Fruit fly (Drosophila melanogaster) whole organism, adult: Measurements from ENCODE around the gene wgn.

ENCODE experiments used
- CG11617 ChIP-seq: fragments of 200-800 bp; sonication (Bioruptor generic); optimal IDR thresholded peaks from 2 replicates; lab custom pipeline; 2017; ENCODE audit warnings: mild to moderate bottlenecking, missing biosample characterization, missing genetic modification reagents, missing genetic modification characterization
- CG5204 ChIP-seq: fragments of 200-800 bp; sonication (Bioruptor generic); optimal IDR thresholded peaks from 2 replicates; lab custom pipeline; 2016; ENCODE audit warnings: missing biosample characterization, missing genetic modification characterization
- CG7045 ChIP-seq: fragments of 200-800 bp; sonication (Bioruptor generic); optimal IDR thresholded peaks from 2 replicates; lab custom pipeline; 2017; ENCODE audit warnings: missing biosample characterization, mild to moderate bottlenecking, missing genetic modification characterization
- Hr96 ChIP-seq: fragments of 200-800 bp; sonication (Bioruptor generic); optimal IDR thresholded peaks from 2 replicates; lab custom pipeline; 2016; ENCODE audit warnings: missing biosample characterization, missing genetic modification characterization
- bab1 ChIP-seq: fragments of 200-800 bp; sonication (Bioruptor generic); optimal IDR thresholded peaks from 3 replicates; lab custom pipeline; 2019; ENCODE audit warnings: missing biosample characterization, mild to moderate bottlenecking, missing genetic modification characterization, moderate library complexity
- cic ChIP-seq: fragments of 200-800 bp; sonication (Bioruptor generic); optimal IDR thresholded peaks from 2 replicates; lab custom pipeline; 2017; ENCODE audit warnings: missing biosample characterization, mild to moderate bottlenecking, missing genetic modification characterization, moderate library complexity
- cnc ChIP-seq, 2 experiments: fragments of >200 bp; optimal IDR thresholded peaks; 2 replicates each; lab custom pipeline; 2017
- kay ChIP-seq: fragments of 200-800 bp; sonication (Bioruptor generic); peaks from one replicate; lab custom pipeline; 2016; ENCODE audit warnings: missing biosample characterization, missing genetic modification characterization, borderline replicate concordance
- ovo ChIP-seq: fragments of 200-800 bp; sonication (Bioruptor generic); optimal IDR thresholded peaks from 2 replicates; lab custom pipeline; 2016; ENCODE audit warnings: missing biosample characterization, missing genetic modification characterization
- toe ChIP-seq: fragments of 200-800 bp; sonication (Bioruptor generic); optimal IDR thresholded peaks from 2 replicates; lab custom pipeline; 2016; ENCODE audit warnings: missing biosample characterization, missing genetic modification characterization

DNA sequence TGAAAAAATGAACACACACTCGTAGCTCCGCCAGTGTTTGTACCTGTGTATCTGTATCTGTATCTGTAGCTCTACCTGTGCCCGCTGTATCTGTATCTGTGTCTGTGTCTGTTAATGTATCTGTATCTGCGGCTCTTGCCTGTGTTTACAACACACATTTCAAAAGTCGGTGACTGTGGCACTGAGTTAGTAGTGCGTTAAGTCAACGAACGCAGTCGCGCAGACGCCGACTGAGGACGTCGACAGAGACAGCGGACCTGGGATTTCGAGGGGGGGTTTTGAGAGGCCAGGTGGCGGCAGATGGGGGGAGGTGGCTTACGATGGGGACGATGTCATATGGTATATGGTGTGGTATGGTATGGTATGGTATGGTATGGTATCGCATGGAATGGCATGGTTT lies 33.6 kb upstream of the wgn start:
- TF ChIP-seq bab1 (GFP tag; lab: Kevin White, UChicago) = no peak
- no peak for TF ChIP-seq cic
- no peak for TF ChIP-seq Hr96 (GFP tag; lab: Kevin White, UChicago)
- no peak for TF ChIP-seq kay (GFP tag; lab: Kevin White, UChicago)
- no peak for TF ChIP-seq CG11617
- no peak for TF ChIP-seq ovo (GFP tag; lab: Kevin White, UChicago)
- TF ChIP-seq cnc (optimal IDR thresholded peaks at IDR 0.05; lab: Kevin White, UChicago) = no peak
- TF ChIP-seq CG7045 (GFP tag; lab: Kevin White, UChicago) = no peak
- TF ChIP-seq CG5204 (GFP tag; lab: Kevin White, UChicago) = no peak
- no peak for TF ChIP-seq toe (GFP tag; lab: Kevin White, UChicago)
